Fruit fly (Drosophila melanogaster): ENCODE measurements around the gene Sid.

DNA sequence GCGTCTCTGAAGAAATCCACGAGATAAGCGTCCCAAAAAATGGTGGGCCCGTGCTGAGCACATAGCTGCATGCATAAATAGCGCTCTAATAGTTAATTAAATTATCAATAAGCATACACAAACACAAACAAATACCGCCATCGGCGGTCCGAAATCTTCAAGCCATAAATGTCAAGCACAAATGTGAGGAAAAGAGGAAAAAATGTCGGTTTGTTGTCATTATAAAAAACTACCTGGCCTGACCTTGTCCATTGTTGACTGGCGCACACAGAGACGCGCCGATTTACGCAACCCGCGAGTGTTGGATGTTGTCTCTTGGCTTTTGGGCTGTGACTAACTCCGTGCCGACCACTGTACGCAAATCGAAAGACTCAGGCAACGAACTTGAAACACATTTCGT is 17.5 kb downstream of the Sid start:
- TF ChIP-seq Crg-1 (GFP tag; optimal IDR thresholded peaks at IDR 0.05) (no peak), cnc (optimal IDR thresholded peaks at IDR 0.05) (no peak), kay (GFP tag; ENCODE audit: borderline replicate concordance) (no peak), bab1 (GFP tag; optimal IDR thresholded peaks at IDR 0.05) (no peak), CG7045 (GFP tag; optimal IDR thresholded peaks at IDR 0.05) (no peak), tj (GFP tag; optimal IDR thresholded peaks at IDR 0.05) (no peak), CG14711 (tag; optimal IDR thresholded peaks at IDR 0.05) (no peak), CG1620 (GFP tag; optimal IDR thresholded peaks at IDR 0.05) (no peak), Mnt (GFP tag; optimal IDR thresholded peaks at IDR 0.05) (no peak), CG11617 (GFP tag; optimal IDR thresholded peaks at IDR 0.05) (no peak), CG33017 (tag; optimal IDR thresholded peaks at IDR 0.05) (no peak), CG12768 (GFP tag; optimal IDR thresholded peaks at IDR 0.05) (no peak), Clk (GFP tag; optimal IDR thresholded peaks at IDR 0.05) (no peak)

All from whole organism, adult.